Worm (Caenorhabditis elegans): Measurements from ENCODE around the gene sri-28.

- TF ChIP-seq blmp-1 (tag; optimal IDR thresholded peaks at IDR 0.05), result no peak
- TF ChIP-seq unc-39 (tag; optimal IDR thresholded peaks at IDR 0.05), result no peak
- no peak for TF ChIP-seq unc-62 (GFP tag; optimal IDR thresholded peaks at IDR 0.05)
- TF ChIP-seq elt-3 (tag; optimal IDR thresholded peaks at IDR 0.05), result no peak
- no peak for TF ChIP-seq lin-32 (GFP tag; optimal IDR thresholded peaks at IDR 0.05)
- no peak for TF ChIP-seq nhr-76 (tag; optimal IDR thresholded peaks at IDR 0.05)
- no peak for TF ChIP-seq hlh-1 (tag; optimal IDR thresholded peaks at IDR 0.05)
- TF ChIP-seq lsy-2 (tag; optimal IDR thresholded peaks at IDR 0.05), result no peak
- TF ChIP-seq pha-4 (tag; optimal IDR thresholded peaks at IDR 0.05), result no peak
- TF ChIP-seq nhr-28 (tag; optimal IDR thresholded peaks at IDR 0.05), result no peak
Measured at ce11 chrII:3048989-3049388, 511 bp downstream of the sri-28 start.
